Fruit fly (Drosophila melanogaster): ENCODE results near the gene CG9641.
A peak's percentile ranks its signal among the peaks of the same experiment; 100 is the strongest.

The CG9641 gene

dm6 chr2L:3003399-3003798, 26.7 kb upstream of the CG9641 start (continued):
- TF ChIP-seq trem (tag; optimal IDR thresholded peaks at IDR 0.05) (peak; percentile 15), Hand (GFP tag; optimal IDR thresholded peaks at IDR 0.05) (no peak), fu2 (GFP tag; optimal IDR thresholded peaks at IDR 0.05) (no peak), Fer1 (GFP tag; optimal IDR thresholded peaks at IDR 0.05) (peak; percentile 8), CG17361 (GFP tag; IDR thresholded peaks at IDR 0.05) (peak; percentile 67; the same call in 2 of the 3 replicates), salm (tag; optimal IDR thresholded peaks at IDR 0.05) (peak; percentile 11), D (optimal IDR thresholded peaks at IDR 0.05) (no peak), D (GFP tag; optimal IDR thresholded peaks at IDR 0.05) (peak; percentile 57), org-1 (GFP tag; optimal IDR thresholded peaks at IDR 0.05) (peak; percentile 8), CG11723 (GFP tag; optimal IDR thresholded peaks at IDR 0.05) (peak; percentile 20), CG7839 (tag; optimal IDR thresholded peaks at IDR 0.05) (peak; percentile 54), tup (GFP tag; optimal IDR thresholded peaks at IDR 0.05) (no peak), pfk (GFP tag; optimal IDR thresholded peaks at IDR 0.05) (no peak), Asciz (GFP tag; optimal IDR thresholded peaks at IDR 0.05) (peak; percentile 88), BtbVII (GFP tag; optimal IDR thresholded peaks at IDR 0.05) (peak; percentile 24), CG18262 (tag; optimal IDR thresholded peaks at IDR 0.05) (peak; percentile 63), tin (GFP tag; optimal IDR thresholded peaks at IDR 0.05) (peak; percentile 16), CG16815 (GFP tag; optimal IDR thresholded peaks at IDR 0.05) (no peak), CG7372 (GFP tag; IDR thresholded peaks at IDR 0.05) (no peak), trh (GFP tag; optimal IDR thresholded peaks at IDR 0.05) (no peak), scrt (GFP tag; optimal IDR thresholded peaks at IDR 0.05) (no peak), CG9609 (GFP tag; optimal IDR thresholded peaks at IDR 0.05) (no peak), lmd (GFP tag; IDR thresholded peaks at IDR 0.05) (peak; percentile 54), fd64A (GFP tag; optimal IDR thresholded peaks at IDR 0.05) (peak; percentile 52), otp (GFP tag; IDR thresholded peaks at IDR 0.05) (peak; percentile 58; the same call in 1 of the 3 replicates), p53 (GFP tag; optimal IDR thresholded peaks at IDR 0.05) (no peak), CG10979 (tag; optimal IDR thresholded peaks at IDR 0.05) (peak; percentile 60), btn (GFP tag; optimal IDR thresholded peaks at IDR 0.05) (peak; percentile 30), hth (optimal IDR thresholded peaks at IDR 0.05) (no peak), ERR (GFP tag; optimal IDR thresholded peaks at IDR 0.05) (no peak), Gug (GFP tag; IDR thresholded peaks at IDR 0.05) (no peak), bab2 (GFP tag; optimal IDR thresholded peaks at IDR 0.05) (peak; percentile 59), Xrp1 (GFP tag; IDR thresholded peaks at IDR 0.05) (peak; percentile 40; the same call in 1 of the 2 replicates), CG11560 (tag; IDR thresholded peaks at IDR 0.05) (no peak), CG15601 (tag; optimal IDR thresholded peaks at IDR 0.05) (peak; percentile 64), Sry-β (GFP tag; optimal IDR thresholded peaks at IDR 0.05) (no peak), NfI (GFP tag; optimal IDR thresholded peaks at IDR 0.05) (peak; percentile 26), Blimp-1 (GFP tag; optimal IDR thresholded peaks at IDR 0.05) (peak; percentile 77), pros (GFP tag; optimal IDR thresholded peaks at IDR 0.05) (no peak), Med (GFP tag) (peak; percentile 80), CG14965 (GFP tag; optimal IDR thresholded peaks at IDR 0.05; ENCODE audit: borderline replicate concordance) (no peak), mld (GFP tag; IDR thresholded peaks at IDR 0.05; ENCODE audit: partially characterized antibody) (no peak), CG6654 (GFP tag; optimal IDR thresholded peaks at IDR 0.05) (no peak), CG7928 (GFP tag; optimal IDR thresholded peaks at IDR 0.05) (no peak), CG10274 (GFP tag; optimal IDR thresholded peaks at IDR 0.05) (no peak), ash1 (GFP tag; optimal IDR thresholded peaks at IDR 0.05) (no peak), Hey (tag; optimal IDR thresholded peaks at IDR 0.05) (no peak), sc (optimal IDR thresholded peaks at IDR 0.05) (no peak), sc (GFP tag; optimal IDR thresholded peaks at IDR 0.05) (peak; percentile 8), CoRest (tag; optimal IDR thresholded peaks at IDR 0.05) (peak; percentile 54), Dip3 (GFP tag; optimal IDR thresholded peaks at IDR 0.05) (no peak), ci (GFP tag; IDR thresholded peaks at IDR 0.05) (peak; percentile 71)

Data from whole organism, embryonic.